Worm (Caenorhabditis elegans): Measurements from ENCODE around the gene gst-21.

DNA sequence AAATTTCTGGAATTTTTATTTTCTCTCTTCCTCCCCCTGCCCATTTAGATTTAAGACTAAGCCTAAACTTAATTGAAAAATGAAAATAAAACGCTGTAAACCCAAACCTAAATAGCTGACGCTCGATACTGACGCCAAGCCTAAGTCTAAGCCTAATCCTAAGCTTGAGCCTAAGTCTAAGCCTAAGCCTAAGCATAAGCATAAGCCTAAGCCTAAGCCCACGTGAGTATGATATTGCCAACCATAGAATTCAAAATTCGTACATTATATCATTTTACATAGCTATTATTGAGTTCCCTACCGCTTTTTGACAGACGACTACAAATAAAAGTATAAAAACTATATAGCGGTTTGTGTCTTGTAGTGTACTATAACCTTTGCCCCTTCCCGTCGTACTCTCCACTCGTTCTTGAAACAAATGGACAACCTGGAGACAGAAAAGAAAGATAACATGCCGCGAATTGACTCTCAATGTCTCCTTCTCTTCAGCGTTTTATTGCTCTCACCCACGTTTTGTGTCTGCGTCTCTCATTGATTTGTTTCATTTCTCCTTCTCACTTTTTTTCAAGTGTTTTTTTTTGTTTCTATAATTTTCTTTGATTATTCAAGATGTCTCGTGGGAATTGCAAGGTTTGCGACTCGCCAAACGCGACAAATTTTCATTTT is 11.5 kb upstream of the gst-21 start, which contains the start of gene nhr-256:
- TF ChIP-seq tbp1 (GFP tag; optimal IDR thresholded peaks at IDR 0.05) (no peak), ztf-18 (tag; optimal IDR thresholded peaks at IDR 0.05) (no peak), ceh-27 (GFP tag; optimal IDR thresholded peaks at IDR 0.05) (peak; percentile 43), rpc-1 (optimal IDR thresholded peaks at IDR 0.05) (no peak), rpc-1 (tag; optimal IDR thresholded peaks at IDR 0.05) (no peak), unc-130 (GFP tag; optimal IDR thresholded peaks at IDR 0.05) (no peak), unc-62 (GFP tag; optimal IDR thresholded peaks at IDR 0.05) (no peak), snpc-4 (GFP tag; optimal IDR thresholded peaks at IDR 0.05) (no peak), snpc-4 (tag; optimal IDR thresholded peaks at IDR 0.05) (peak in 1 of 4 experiments; percentile 19), rec-8 (tag; optimal IDR thresholded peaks at IDR 0.05) (no peak), aptf-3 (GFP tag; IDR thresholded peaks at IDR 0.05) (no peak)
